Worm (Caenorhabditis elegans) whole organism, L4 larva: Measurements from ENCODE around the gene col-101.

Source experiments
- D1046.2 ChIP-seq: fragments of 200-800 bp; sonication (Bioruptor generic); IDR thresholded peaks from 2 replicates; pipeline ENCODE4 v1.3.6; 2022; ENCODE audit warnings: missing genetic modification characterization, missing compliant biosample characterization
- F10B5.3 ChIP-seq: sonication (generic microtip); optimal IDR thresholded peaks from 2 replicates; lab custom pipeline; 2016; ENCODE audit warnings: mild to moderate bottlenecking, missing genetic modification characterization, missing compliant biosample characterization
- F26F4.8 ChIP-seq: fragments of 200-800 bp; sonication (Bioruptor generic); conservative IDR thresholded peaks from 2 replicates; pipeline ENCODE4 v1.3.6; 2022; ENCODE audit warnings: missing genetic modification characterization, missing compliant biosample characterization
- F44E2.7 ChIP-seq: fragments of 200-800 bp; sonication (Bioruptor generic); IDR thresholded peaks from 2 replicates; pipeline ENCODE4 v2.1.2; 2022; ENCODE audit warnings: missing genetic modification characterization, missing compliant biosample characterization
- T20F7.1 ChIP-seq: fragments of 200-800 bp; sonication (Bioruptor generic); optimal IDR thresholded peaks from 2 replicates; lab custom pipeline; 2018; ENCODE audit warnings: mild to moderate bottlenecking, missing genetic modification characterization, missing compliant biosample characterization
- T26A8.4 ChIP-seq: fragments of 200-800 bp; sonication (Bioruptor generic); IDR thresholded peaks from 2 replicates; pipeline ENCODE4 v1.3.6; 2022; ENCODE audit warnings: missing genetic modification characterization, missing compliant biosample characterization
- Y75B8A.6 ChIP-seq: fragments of 200-800 bp; sonication (Bioruptor generic); IDR thresholded peaks from 2 replicates; pipeline ENCODE4 v1.3.6; 2022; ENCODE audit warnings: missing genetic modification reagents, missing genetic modification characterization, missing compliant biosample characterization
- ZK337.2 ChIP-seq: fragments of 200-800 bp; sonication (Bioruptor generic); IDR thresholded peaks from 2 replicates; pipeline ENCODE4 v1.3.6; 2022; ENCODE audit warnings: missing genetic modification reagents, missing genetic modification characterization, missing compliant biosample characterization
- aly-2 ChIP-seq: sonication (generic microtip); optimal IDR thresholded peaks from 2 replicates; lab custom pipeline; 2018; ENCODE audit warnings: missing biosample characterization, missing genetic modification characterization
- ama-1 ChIP-seq: fragments of 150-350 bp; optimal IDR thresholded peaks from 2 replicates; lab custom pipeline; 2014; ENCODE audit warnings: inconsistent platforms, mixed read lengths
- ceh-20 ChIP-seq: fragments of 200-800 bp; sonication (Bioruptor generic); IDR thresholded peaks from 2 replicates; pipeline ENCODE4 v1.3.6; 2022; ENCODE audit warnings: missing genetic modification reagents, missing genetic modification characterization, missing compliant biosample characterization
- ceh-44 ChIP-seq: fragments of 200-800 bp; sonication (Bioruptor generic); IDR thresholded peaks from 2 replicates; pipeline ENCODE4 v1.3.6; 2022; ENCODE audit warnings: missing genetic modification reagents, missing genetic modification characterization, missing compliant biosample characterization
- ctbp-1 ChIP-seq: fragments of 200-800 bp; sonication (Bioruptor generic); IDR thresholded peaks from 2 replicates; pipeline ENCODE4 v1.3.6; 2022; ENCODE audit warnings: missing genetic modification reagents, missing genetic modification characterization, missing compliant biosample characterization
- daf-12 ChIP-seq: fragments of 150-350 bp; optimal IDR thresholded peaks from 2 replicates; lab custom pipeline; 2014; ENCODE audit warnings: missing biosample characterization, missing genetic modification reagents, missing genetic modification characterization
- daf-19 ChIP-seq: fragments of 200-800 bp; sonication (Bioruptor generic); conservative IDR thresholded peaks from 2 replicates; pipeline ENCODE4 v1.3.6; 2022; ENCODE audit warnings: missing genetic modification characterization, missing compliant biosample characterization
- dmd-6 ChIP-seq: fragments of 200-800 bp; sonication (Bioruptor generic); IDR thresholded peaks from 2 replicates; pipeline ENCODE4 v1.3.6; 2022; ENCODE audit warnings: missing genetic modification reagents, missing genetic modification characterization, missing compliant biosample characterization
- dmd-8 ChIP-seq: fragments of 200-800 bp; sonication (Bioruptor generic); IDR thresholded peaks from 2 replicates; pipeline ENCODE4 v1.3.6; 2022; ENCODE audit warnings: missing genetic modification characterization, missing compliant biosample characterization
- dpl-1 ChIP-seq: fragments of 150-350 bp; optimal IDR thresholded peaks from 2 replicates; lab custom pipeline; 2014; ENCODE audit warnings: missing biosample characterization, missing genetic modification reagents, missing genetic modification characterization
- dve-1 ChIP-seq: sonication (generic microtip); optimal IDR thresholded peaks from 2 replicates; lab custom pipeline; 2017; ENCODE audit warnings: antibody characterized with exemption, mild to moderate bottlenecking, missing genetic modification characterization, missing compliant biosample characterization; ENCODE audit not compliant: insufficient read depth
- egl-43 ChIP-seq: fragments of 200-800 bp; sonication (Bioruptor generic); IDR thresholded peaks from 2 replicates; pipeline ENCODE4 v1.3.6; 2022; ENCODE audit warnings: missing genetic modification reagents, missing genetic modification characterization, missing compliant biosample characterization
- gei-8 ChIP-seq: fragments of 200-800 bp; sonication (Bioruptor generic); optimal IDR thresholded peaks from 2 replicates; lab custom pipeline; 2018; ENCODE audit warnings: mild to moderate bottlenecking, missing genetic modification characterization, missing compliant biosample characterization
- hlh-30 ChIP-seq: sonication (generic microtip); optimal IDR thresholded peaks from 2 replicates; lab custom pipeline; 2017; ENCODE audit warnings: antibody characterized with exemption, mild to moderate bottlenecking, missing genetic modification characterization, missing compliant biosample characterization; ENCODE audit not compliant: insufficient read depth
- jun-1 ChIP-seq: fragments of 150-350 bp; optimal IDR thresholded peaks from 2 replicates; lab custom pipeline; 2014; ENCODE audit warnings: missing biosample characterization, missing genetic modification reagents, missing genetic modification characterization
- lin-1 ChIP-seq: fragments of 200-800 bp; sonication (Bioruptor generic); IDR thresholded peaks from 2 replicates; pipeline ENCODE4 v1.3.6; 2022; ENCODE audit warnings: missing genetic modification reagents, missing genetic modification characterization, missing compliant biosample characterization
- lin-15B ChIP-seq: fragments of 150-350 bp; sonication (generic microtip); optimal IDR thresholded peaks from 3 replicates; lab custom pipeline; 2014; ENCODE audit warnings: missing biosample characterization, missing genetic modification characterization
- lin-29 ChIP-seq: fragments of 200-800 bp; sonication (Bioruptor generic); IDR thresholded peaks from 2 replicates; pipeline ENCODE4 v1.3.6; 2022; ENCODE audit warnings: missing genetic modification reagents, missing genetic modification characterization, missing compliant biosample characterization
- lir-3 ChIP-seq: sonication (generic microtip); optimal IDR thresholded peaks from 2 replicates; lab custom pipeline; 2016; ENCODE audit warnings: mild to moderate bottlenecking, missing genetic modification characterization, missing compliant biosample characterization
- lsy-2 ChIP-seq, 2 experiments: fragments of 150-350 bp in 1 of 2; sonication (generic microtip) in 1 of 2; optimal IDR thresholded peaks; 2 replicates each; lab custom pipeline; 2014 to 2017; ENCODE audit warnings: missing biosample characterization in 2 of 2, missing genetic modification characterization in 2 of 2
- madf-5 ChIP-seq, 2 experiments: fragments of 200-800 bp; sonication (Bioruptor generic); IDR thresholded peaks; 2 replicates each; pipeline ENCODE4 v1.3.6; 2022; ENCODE audit warnings: missing compliant biosample characterization in 2 of 2, missing genetic modification characterization in 2 of 2
- madf-9 ChIP-seq: fragments of 200-800 bp; sonication (Bioruptor generic); conservative IDR thresholded peaks from 2 replicates; pipeline ENCODE4 v1.3.6; 2022; ENCODE audit warnings: missing genetic modification reagents, missing genetic modification characterization, missing compliant biosample characterization
- mdt-29 ChIP-seq: fragments of 200-800 bp; sonication (Bioruptor generic); IDR thresholded peaks from 2 replicates; pipeline ENCODE4 v1.3.6; 2022; ENCODE audit warnings: missing genetic modification reagents, missing genetic modification characterization, missing compliant biosample characterization
- mes-2 ChIP-seq: sonication (generic microtip); optimal IDR thresholded peaks from 2 replicates; lab custom pipeline; 2016; ENCODE audit warnings: missing genotype, mild to moderate bottlenecking, missing genetic modification characterization, missing compliant biosample characterization; ENCODE audit not compliant: poor library complexity, severe bottlenecking
- mxl-3 ChIP-seq: fragments of 200-800 bp; sonication (Bioruptor generic); optimal IDR thresholded peaks from 2 replicates; lab custom pipeline; 2018; ENCODE audit warnings: mild to moderate bottlenecking, missing genetic modification characterization, missing compliant biosample characterization
- nhr-10 ChIP-seq: fragments of 150-350 bp; optimal IDR thresholded peaks from 2 replicates; lab custom pipeline; 2014; ENCODE audit warnings: missing biosample characterization, missing genetic modification characterization
- nhr-102 ChIP-seq: sonication (generic microtip); optimal IDR thresholded peaks from 2 replicates; lab custom pipeline; 2016; ENCODE audit warnings: mild to moderate bottlenecking, missing genetic modification characterization, moderate library complexity, missing compliant biosample characterization
- nhr-11 ChIP-seq: fragments of 150-350 bp; optimal IDR thresholded peaks from 2 replicates; lab custom pipeline; 2014; ENCODE audit warnings: missing biosample characterization, missing genetic modification characterization
- nhr-111 ChIP-seq: fragments of 200-800 bp; sonication (Bioruptor generic); optimal IDR thresholded peaks from 2 replicates; lab custom pipeline; 2018; ENCODE audit warnings: mild to moderate bottlenecking, missing genetic modification characterization, missing compliant biosample characterization
- nhr-237 ChIP-seq: sonication (generic microtip); optimal IDR thresholded peaks from 2 replicates; lab custom pipeline; 2017; ENCODE audit warnings: missing biosample characterization, missing genetic modification characterization
- nhr-41 ChIP-seq: fragments of 200-800 bp; sonication (Bioruptor generic); IDR thresholded peaks from 2 replicates; pipeline ENCODE4 v1.3.6; 2022; ENCODE audit warnings: missing genetic modification reagents, missing genetic modification characterization, missing compliant biosample characterization
- nhr-48 ChIP-seq: sonication (generic microtip); optimal IDR thresholded peaks from 2 replicates; lab custom pipeline; 2016; ENCODE audit warnings: mild to moderate bottlenecking, missing genetic modification characterization, missing compliant biosample characterization
- nhr-6 ChIP-seq: fragments of 150-350 bp; optimal IDR thresholded peaks from 2 replicates; lab custom pipeline; 2014; ENCODE audit warnings: missing biosample characterization, missing genetic modification characterization
- nhr-77 ChIP-seq: fragments of 150-350 bp; optimal IDR thresholded peaks from 2 replicates; lab custom pipeline; 2014; ENCODE audit warnings: missing biosample characterization, missing genetic modification characterization
- pha-4 ChIP-seq, 2 experiments: fragments of 150-350 bp in 1 of 2; fragments of 200-800 bp in 1 of 2; sonication (Bioruptor generic) in 1 of 2; IDR thresholded peaks in 1 of 2; optimal IDR thresholded peaks in 1 of 2; 2 replicates each; pipeline versions ENCODE4 v1.3.6 to Lab custom; 2014 to 2022; ENCODE audit warnings: missing genetic modification characterization in 2 of 2, missing genetic modification reagents in 2 of 2, missing biosample characterization in 1 of 2, missing compliant biosample characterization in 1 of 2
- set-16 ChIP-seq: fragments of 200-800 bp; sonication (Bioruptor generic); IDR thresholded peaks from 2 replicates; pipeline ENCODE4 v1.3.6; 2022; ENCODE audit warnings: missing genetic modification reagents, missing genetic modification characterization, missing compliant biosample characterization
- skn-1 ChIP-seq: fragments of 150-350 bp; optimal IDR thresholded peaks from 2 replicates; lab custom pipeline; 2014; ENCODE audit warnings: missing biosample characterization, missing genetic modification characterization
- tag-97 ChIP-seq: fragments of 200-800 bp; sonication (Bioruptor generic); IDR thresholded peaks from 2 replicates; pipeline ENCODE4 v1.3.6; 2022; ENCODE audit warnings: missing genetic modification characterization, missing compliant biosample characterization
- tra-1 ChIP-seq: fragments of 200-800 bp; sonication (Bioruptor generic); IDR thresholded peaks from 2 replicates; pipeline ENCODE4 v1.3.6; 2022; ENCODE audit warnings: missing genetic modification reagents, missing genetic modification characterization, missing compliant biosample characterization
- zag-1 ChIP-seq: fragments of 150-350 bp; optimal IDR thresholded peaks from 2 replicates; lab custom pipeline; 2014; ENCODE audit warnings: missing biosample characterization, missing genetic modification characterization
- zip-11 ChIP-seq: fragments of 200-800 bp; sonication (Bioruptor generic); IDR thresholded peaks from 2 replicates; pipeline ENCODE4 v1.3.6; 2022; ENCODE audit warnings: missing genetic modification characterization, missing compliant biosample characterization
- zip-2 ChIP-seq: fragments of 150-350 bp; optimal IDR thresholded peaks from 2 replicates; lab custom pipeline; 2014; ENCODE audit warnings: missing biosample characterization, missing genetic modification characterization
- ztf-11 ChIP-seq: fragments of 150-350 bp; optimal IDR thresholded peaks from 2 replicates; lab custom pipeline; 2014; ENCODE audit warnings: missing biosample characterization, missing genetic modification characterization

col-101 gene

DNA sequence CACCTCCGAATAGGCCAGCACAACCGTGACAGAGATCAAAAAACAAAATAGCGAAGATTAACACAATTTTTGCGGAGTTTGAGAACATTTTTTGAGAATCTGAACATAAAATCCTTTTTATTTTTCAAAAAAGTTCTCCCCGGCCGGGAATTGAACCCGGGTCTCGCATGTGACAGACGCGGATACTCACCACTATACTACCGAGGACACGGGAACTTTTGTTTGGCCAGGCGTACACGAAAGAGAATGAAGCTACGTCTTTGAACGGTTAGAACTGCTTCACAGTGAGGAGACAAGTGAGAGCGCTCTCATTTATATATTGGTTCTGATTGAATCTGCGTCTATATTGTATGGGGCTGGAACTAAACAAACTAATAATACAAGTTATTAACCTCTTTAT, 4.3 kb downstream of the col-101 start, which contains the start of gene grl-26 (continued):
- TF ChIP-seq ZK337.2 (GFP tag; lab: Robert Waterston, UW), result 0 out of 2 replicates have a peak, but pooled peaks have one; percentile 59
- no peak for TF ChIP-seq tag-97 (GFP tag; lab: Robert Waterston, UW)
- no peak for TF ChIP-seq set-16
- TF ChIP-seq daf-12 (tag; lab: Kevin White, UChicago), result no peak
- TF ChIP-seq T20F7.1 (GFP tag; lab: Kevin White, UChicago), result no peak
- TF ChIP-seq hlh-30 (tag; lab: Kevin White, UChicago), result peak; percentile 88
- TF ChIP-seq dpl-1, result no peak
- peak; percentile 59 for TF ChIP-seq dve-1 (tag; lab: Kevin White, UChicago)
- TF ChIP-seq mes-2 (tag; lab: Kevin White, UChicago), result peak; percentile 80
- peak; percentile 74 for TF ChIP-seq madf-9 (GFP tag; lab: Robert Waterston, UW)
- TF ChIP-seq F44E2.7 (GFP tag; lab: Robert Waterston, UW), result peak; percentile 65; the same call in 1 of the 2 replicates
- TF ChIP-seq nhr-11 (tag; lab: Kevin White, UChicago), result no peak
- peak; percentile 90 for TF ChIP-seq egl-43 (GFP tag; lab: Robert Waterston, UW)
- TF ChIP-seq skn-1 (tag; lab: Kevin White, UChicago), result no peak
- TF ChIP-seq lin-1 (GFP tag; lab: Robert Waterston, UW), result peak; percentile 82
- TF ChIP-seq ceh-20 (GFP tag; lab: Robert Waterston, UW), result peak; percentile 55
- TF ChIP-seq pha-4 (GFP tag; IDR thresholded peaks at IDR 0.05; lab: Robert Waterston, UW), result peak; percentile 83; the same call in 1 of the 2 replicates
- TF ChIP-seq pha-4 (tag; optimal IDR thresholded peaks at IDR 0.05; lab: Kevin White, UChicago), result no peak
- peak; percentile 59 for TF ChIP-seq mxl-3 (GFP tag; lab: Kevin White, UChicago)
- TF ChIP-seq D1046.2 (GFP tag; lab: Robert Waterston, UW), result peak; percentile 89; the same call in 1 of the 2 replicates
- no peak for TF ChIP-seq zag-1
- peak; percentile 83 for TF ChIP-seq dmd-8 (GFP tag; lab: Robert Waterston, UW)
- peak; percentile 86; the same call in 1 of the 2 replicates for TF ChIP-seq F26F4.8
- TF ChIP-seq nhr-237 (tag; lab: Kevin White, UChicago), result no peak
- peak; percentile 55 for TF ChIP-seq nhr-77 (tag; lab: Kevin White, UChicago)
- 0 out of 2 replicates have a peak, but pooled peaks have one; percentile 28 for TF ChIP-seq zip-11 (GFP tag; lab: Robert Waterston, UW)
- peak; percentile 59 for TF ChIP-seq nhr-102 (tag; lab: Kevin White, UChicago)
- no peak for TF ChIP-seq ztf-11 (tag; lab: Kevin White, UChicago)
- TF ChIP-seq madf-5 (GFP tag; IDR thresholded peaks at IDR 0.05; lab: Robert Waterston, UW), result peak; percentile 65 to 94; a peak in 2 of 4 replicates
- TF ChIP-seq Y75B8A.6 (GFP tag; lab: Robert Waterston, UW), result peak; percentile 86; the same call in 1 of the 2 replicates
- peak; percentile 75 for TF ChIP-seq tra-1 (GFP tag; lab: Robert Waterston, UW)
- TF ChIP-seq nhr-111 (GFP tag; lab: Kevin White, UChicago), result peak; percentile 71
- no peak for TF ChIP-seq jun-1 (tag; lab: Kevin White, UChicago)
- TF ChIP-seq lin-29 (GFP tag; lab: Robert Waterston, UW), result no peak
- peak; percentile 53 for TF ChIP-seq zip-2 (tag; lab: Kevin White, UChicago)
- no peak for TF ChIP-seq nhr-6
- TF ChIP-seq nhr-10 (tag; lab: Kevin White, UChicago), result no peak
- TF ChIP-seq aly-2, result no peak
- TF ChIP-seq T26A8.4 (GFP tag; lab: Robert Waterston, UW), result peak; percentile 81
- peak; percentile 2 for TF ChIP-seq F10B5.3 (tag; lab: Kevin White, UChicago)
- TF ChIP-seq mdt-29, result peak; percentile 55; the same call in 1 of the 2 replicates
- TF ChIP-seq daf-19, result no peak
- peak; percentile 66 for TF ChIP-seq gei-8
- TF ChIP-seq ctbp-1 (GFP tag; lab: Robert Waterston, UW), result peak; percentile 83
- no peak for TF ChIP-seq nhr-48
- peak; percentile 34; the same call in 1 of the 2 replicates for TF ChIP-seq nhr-41 (GFP tag; lab: Robert Waterston, UW)
- TF ChIP-seq lin-15B, result no peak
- TF ChIP-seq lir-3 (tag; lab: Kevin White, UChicago), result no peak
- no peak for TF ChIP-seq lsy-2 (tag; optimal IDR thresholded peaks at IDR 0.05; lab: Kevin White, UChicago)
- TF ChIP-seq ama-1 (lab: Kevin White, UChicago), result no peak
- peak; percentile 52 for TF ChIP-seq dmd-6 (GFP tag; lab: Robert Waterston, UW)
- peak; percentile 91 for TF ChIP-seq ceh-44
